Fruit fly (Drosophila melanogaster): ENCODE data around the gene CG9853.
A peak's percentile ranks its signal among the peaks of the same experiment; 100 is the strongest.

Gene CG9853

DNA sequence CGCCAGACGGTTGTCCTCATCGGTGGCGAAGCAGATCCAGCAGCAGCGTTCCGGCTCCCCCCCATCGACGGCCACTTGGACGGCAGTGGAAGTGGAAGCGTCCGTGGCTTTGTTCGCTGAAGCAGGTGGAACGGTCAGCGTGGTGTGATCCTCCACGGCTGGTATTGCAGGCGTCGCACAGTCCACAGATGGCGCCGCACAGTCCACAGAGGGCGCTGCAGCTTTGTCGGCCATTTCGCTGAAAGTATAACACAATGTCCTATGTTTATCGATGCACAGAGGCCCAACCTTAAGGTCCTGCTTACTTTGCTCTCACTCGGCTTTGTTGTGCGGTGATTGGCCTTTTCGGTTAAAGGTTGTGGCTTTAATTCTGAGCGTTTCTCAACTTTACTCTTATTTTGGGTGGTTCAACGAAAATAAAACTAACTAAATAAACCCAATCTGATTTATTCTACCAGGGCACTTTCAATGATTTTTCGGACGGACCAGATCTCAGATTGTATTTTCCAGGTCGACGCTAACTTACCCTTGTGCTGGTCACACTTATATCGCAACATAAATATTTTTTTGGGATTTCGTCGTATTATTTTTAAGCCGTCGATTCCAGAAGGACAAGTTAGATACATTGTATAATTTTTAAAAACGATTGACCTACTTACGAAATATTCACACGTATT is 4.3 kb downstream of the CG9853 start, which contains the start of gene CG9855 (continued):
- TF ChIP-seq CG32772 (GFP tag; IDR thresholded peaks at IDR 0.05): no peak
- TF ChIP-seq B-H2 (GFP tag; optimal IDR thresholded peaks at IDR 0.05): no peak
- TF ChIP-seq Deaf1 (tag; optimal IDR thresholded peaks at IDR 0.05): no peak
- peak; percentile 45 for TF ChIP-seq Ets97D (GFP tag; optimal IDR thresholded peaks at IDR 0.05)
- TF ChIP-seq Hey (tag; optimal IDR thresholded peaks at IDR 0.05): no peak
- TF ChIP-seq Stat92E (GFP tag; optimal IDR thresholded peaks at IDR 0.05): no peak
- no peak for TF ChIP-seq CG7745 (tag; optimal IDR thresholded peaks at IDR 0.05)
- peak; percentile 2 for TF ChIP-seq CG11504 (tag; optimal IDR thresholded peaks at IDR 0.05)
- no peak for TF ChIP-seq CG7271 (tag; optimal IDR thresholded peaks at IDR 0.05)
- no peak for TF ChIP-seq CG1024 (GFP tag; IDR thresholded peaks at IDR 0.05)
- peak in 1 of 2 experiments; percentile 79 for TF ChIP-seq Pdp1 (GFP tag; optimal IDR thresholded peaks at IDR 0.05)
- no peak for TF ChIP-seq slp2 (GFP tag; optimal IDR thresholded peaks at IDR 0.05)
- peak; percentile 50 for TF ChIP-seq CG17829 (tag; optimal IDR thresholded peaks at IDR 0.05)
- no peak for TF ChIP-seq crc (GFP tag; optimal IDR thresholded peaks at IDR 0.05)
- TF ChIP-seq HmgD (GFP tag; optimal IDR thresholded peaks at IDR 0.05): no peak
- TF ChIP-seq Spps (tag; optimal IDR thresholded peaks at IDR 0.05): no peak
- no peak for TF ChIP-seq Antp (GFP tag; optimal IDR thresholded peaks at IDR 0.05)
- TF ChIP-seq run (tag; optimal IDR thresholded peaks at IDR 0.05): no peak
- TF ChIP-seq CG30431 (GFP tag; optimal IDR thresholded peaks at IDR 0.05): no peak
- TF ChIP-seq Doc2 (GFP tag; IDR thresholded peaks at IDR 0.05): no peak
- no peak for TF ChIP-seq prd (optimal IDR thresholded peaks at IDR 0.05)
- TF ChIP-seq prd (GFP tag; IDR thresholded peaks at IDR 0.05): no peak
- peak; percentile 48; the same call in 2 of the 3 replicates for TF ChIP-seq CG6791 (GFP tag; IDR thresholded peaks at IDR 0.05; ENCODE audit: partially characterized antibody)
- peak; percentile 43 for TF ChIP-seq Dp (GFP tag; optimal IDR thresholded peaks at IDR 0.05)
- TF ChIP-seq hth (optimal IDR thresholded peaks at IDR 0.05): no peak
- TF ChIP-seq ase (GFP tag; IDR thresholded peaks at IDR 0.05): 0 out of 3 replicates have a peak, but pooled peaks have one; percentile 5
- TF ChIP-seq CG9876 (GFP tag; optimal IDR thresholded peaks at IDR 0.05): no peak
- peak; percentile 59 for TF ChIP-seq BEAF-32 (GFP tag; optimal IDR thresholded peaks at IDR 0.05)
- TF ChIP-seq CG8089 (GFP tag; optimal IDR thresholded peaks at IDR 0.05): no peak
- no peak for TF ChIP-seq sna (GFP tag; IDR thresholded peaks at IDR 0.05; ENCODE audit: partially characterized antibody)
- TF ChIP-seq CG18764 (GFP tag; optimal IDR thresholded peaks at IDR 0.05): no peak
- TF ChIP-seq CG16779 (GFP tag; IDR thresholded peaks at IDR 0.05): no peak
- TF ChIP-seq CG3407 (GFP tag; optimal IDR thresholded peaks at IDR 0.05): no peak
- TF ChIP-seq bigmax (GFP tag; optimal IDR thresholded peaks at IDR 0.05): no peak
- no peak for TF ChIP-seq CG6272 (GFP tag; IDR thresholded peaks at IDR 0.05)
- no peak for TF ChIP-seq CG30403 (GFP tag; optimal IDR thresholded peaks at IDR 0.05)
- 0 out of 4 replicates have a peak, but pooled peaks have one; percentile 41 for TF ChIP-seq Dll (GFP tag; IDR thresholded peaks at IDR 0.05; ENCODE audit: partially characterized antibody)
- TF ChIP-seq Hr39 (optimal IDR thresholded peaks at IDR 0.05): no peak
- no peak for TF ChIP-seq grau (tag; optimal IDR thresholded peaks at IDR 0.05)
- no peak for TF ChIP-seq dpn (GFP tag; optimal IDR thresholded peaks at IDR 0.05)
- TF ChIP-seq fd96Cb (tag; optimal IDR thresholded peaks at IDR 0.05): no peak
- TF ChIP-seq cas (GFP tag; IDR thresholded peaks at IDR 0.05): no peak
- no peak for TF ChIP-seq eyg (GFP tag; optimal IDR thresholded peaks at IDR 0.05)
- no peak for TF ChIP-seq kni (GFP tag; optimal IDR thresholded peaks at IDR 0.05)
- TF ChIP-seq CG4617 (GFP tag; optimal IDR thresholded peaks at IDR 0.05; ENCODE audit: borderline replicate concordance): peak; percentile 83
- TF ChIP-seq danr (GFP tag; IDR thresholded peaks at IDR 0.05): no peak
- no peak for TF ChIP-seq Hr51 (GFP tag; optimal IDR thresholded peaks at IDR 0.05)
- TF ChIP-seq slou (GFP tag; optimal IDR thresholded peaks at IDR 0.05): no peak
- no peak for TF ChIP-seq bsh (GFP tag; optimal IDR thresholded peaks at IDR 0.05)
- TF ChIP-seq dm (GFP tag; optimal IDR thresholded peaks at IDR 0.05): no peak

Data from whole organism, embryonic.